Worm (Caenorhabditis elegans): ENCODE measurements around the gene cog-1.
A peak's percentile ranks its signal among the peaks of the same experiment; 100 is the strongest.

Gene cog-1

ce11 chrII:14876737-14877203 is 25.5 kb upstream of the cog-1 start, which contains the start of gene Y53F4A.2:
Y53F4A.2 (minus strand) TSS chrII:14877153.
- no peak for TF ChIP-seq nfyb-1 (GFP tag; IDR thresholded peaks at IDR 0.05)
- peak; percentile 38; the same call in 1 of the 2 replicates for TF ChIP-seq egrh-3 (GFP tag; IDR thresholded peaks at IDR 0.05)
- no peak for TF ChIP-seq atf-7 (tag; optimal IDR thresholded peaks at IDR 0.05)
- peak; percentile 68 for TF ChIP-seq zfh-2 (GFP tag; conservative IDR thresholded peaks at IDR 0.05)

ce11 chrII:14892515-14892914 is 9.8 kb upstream of the cog-1 start:
- TF ChIP-seq Y53G8AR.9 (GFP tag; conservative IDR thresholded peaks at IDR 0.05) (no peak), pha-4 (tag; optimal IDR thresholded peaks at IDR 0.05) (no peak), ekl-4 (GFP tag; IDR thresholded peaks at IDR 0.05) (no peak)

ce11 chrII:14896503-14896902 is 5.8 kb upstream of the cog-1 start:
- TF ChIP-seq dpl-1 (GFP tag; optimal IDR thresholded peaks at IDR 0.05): no peak
- TF ChIP-seq nfyb-1 (GFP tag; IDR thresholded peaks at IDR 0.05): no peak
- no peak for TF ChIP-seq nhr-80 (tag; optimal IDR thresholded peaks at IDR 0.05)
- TF ChIP-seq sptf-2 (GFP tag; optimal IDR thresholded peaks at IDR 0.05): no peak
- TF ChIP-seq lsl-1 (GFP tag; optimal IDR thresholded peaks at IDR 0.05): no peak
- no peak for TF ChIP-seq F23B12.7 (tag; optimal IDR thresholded peaks at IDR 0.05; ENCODE audit: insufficient read depth)
- TF ChIP-seq aptf-2 (GFP tag; conservative IDR thresholded peaks at IDR 0.05): no peak
- no peak for TF ChIP-seq cebp-1 (GFP tag; IDR thresholded peaks at IDR 0.05)
- no peak for TF ChIP-seq cebp-1 (tag; optimal IDR thresholded peaks at IDR 0.05)
- TF ChIP-seq hrde-1 (tag; optimal IDR thresholded peaks at IDR 0.05; ENCODE audit: borderline replicate concordance): no peak
- TF ChIP-seq xnd-1 (tag; optimal IDR thresholded peaks at IDR 0.05): no peak
- no peak for TF ChIP-seq nhr-27 (tag; optimal IDR thresholded peaks at IDR 0.05)
- no peak for TF ChIP-seq somi-1 (GFP tag; optimal IDR thresholded peaks at IDR 0.05)
- TF ChIP-seq D2030.7 (GFP tag; IDR thresholded peaks at IDR 0.05): no peak
- no peak for TF ChIP-seq nhr-90 (tag; optimal IDR thresholded peaks at IDR 0.05)
- no peak for TF ChIP-seq F57A8.1 (GFP tag; optimal IDR thresholded peaks at IDR 0.05)
- TF ChIP-seq zim-3 (tag; optimal IDR thresholded peaks at IDR 0.05): no peak
- TF ChIP-seq lir-1 (GFP tag; conservative IDR thresholded peaks at IDR 0.05): no peak
- TF ChIP-seq lin-35 (GFP tag; optimal IDR thresholded peaks at IDR 0.05): no peak

- no peak for TF ChIP-seq dpff-1 (tag; optimal IDR thresholded peaks at IDR 0.05)
- no peak for TF ChIP-seq egrh-3 (GFP tag; IDR thresholded peaks at IDR 0.05)
- TF ChIP-seq B0336.3 (GFP tag; IDR thresholded peaks at IDR 0.05): no peak
- TF ChIP-seq cebp-1 (GFP tag; IDR thresholded peaks at IDR 0.05): no peak
- TF ChIP-seq cebp-1 (tag; optimal IDR thresholded peaks at IDR 0.05): no peak
- TF ChIP-seq ztf-18 (tag; optimal IDR thresholded peaks at IDR 0.05): no peak
- no peak for TF ChIP-seq nhr-120 (GFP tag; IDR thresholded peaks at IDR 0.05)
- no peak for TF ChIP-seq nhr-179 (tag; optimal IDR thresholded peaks at IDR 0.05)
- TF ChIP-seq sptf-2 (GFP tag; optimal IDR thresholded peaks at IDR 0.05): no peak
- TF ChIP-seq K11D2.4 (GFP tag; IDR thresholded peaks at IDR 0.05): no peak
- no peak for TF ChIP-seq gei-17 (GFP tag; optimal IDR thresholded peaks at IDR 0.05)
- no peak for TF ChIP-seq F22D6.2 (tag; optimal IDR thresholded peaks at IDR 0.05)
- no peak for TF ChIP-seq nhr-80 (tag; optimal IDR thresholded peaks at IDR 0.05)
- TF ChIP-seq ZK185.1 (tag; optimal IDR thresholded peaks at IDR 0.05; ENCODE audit: poor library complexity, severe bottlenecking): no peak
Observed at ce11 chrII:14903611-14904010, 1.3 kb downstream of the cog-1 start.

Data from whole organism, young adult.